Worm (Caenorhabditis elegans): ENCODE results near the gene srr-1.
A peak's percentile ranks its signal among the peaks of the same experiment; 100 is the strongest.

srr-1 gene

DNA sequence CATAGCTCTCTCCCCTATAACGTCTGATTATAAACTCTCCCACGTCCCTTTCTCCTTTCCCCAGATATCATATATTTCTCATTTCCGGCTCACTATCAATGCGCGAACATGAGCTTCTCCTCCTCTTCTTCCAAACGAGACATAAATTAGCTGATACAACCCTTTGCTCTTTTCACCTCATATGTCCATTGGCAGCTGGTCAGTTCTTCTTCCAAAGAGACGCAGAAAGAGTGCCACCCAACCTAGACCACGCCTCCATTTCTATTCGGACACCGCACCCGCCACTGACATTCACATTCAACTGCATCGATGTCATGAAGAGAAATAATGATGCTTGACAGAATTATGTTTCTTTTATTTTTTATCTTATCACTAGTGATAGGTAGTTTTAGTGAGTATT is 34.8 kb downstream of the srr-1 start, which contains the start of gene fmi-1 (continued):
- TF ChIP-seq ceh-30 (tag; optimal IDR thresholded peaks at IDR 0.05), result no peak

DNA sequence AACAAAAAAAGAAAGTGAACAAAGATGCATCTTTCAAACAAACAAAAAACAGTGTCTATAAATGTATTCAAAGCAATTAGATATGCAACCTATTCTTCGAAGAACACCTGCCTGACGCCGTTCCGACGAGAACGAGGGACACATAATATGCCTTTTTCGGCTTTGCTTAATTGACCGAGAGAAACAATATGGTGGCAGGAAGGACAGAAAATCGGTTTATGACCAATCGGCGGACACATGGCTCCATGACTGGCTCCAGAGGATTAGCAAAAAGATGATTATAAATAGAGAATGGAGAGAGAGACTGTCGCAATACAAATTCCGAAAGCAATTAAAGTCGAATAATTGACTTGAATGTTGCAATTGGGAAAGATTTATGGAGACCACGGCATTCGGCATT is 35.3 kb downstream of the srr-1 start:
- no peak for TF ChIP-seq ztf-16 (tag; optimal IDR thresholded peaks at IDR 0.05)
- peak; percentile 33 for TF ChIP-seq nfya-1 (tag; optimal IDR thresholded peaks at IDR 0.05)
- TF ChIP-seq hlh-30 (tag; optimal IDR thresholded peaks at IDR 0.05; ENCODE audit: insufficient read depth), result no peak
- TF ChIP-seq unc-42 (tag; optimal IDR thresholded peaks at IDR 0.05), result peak; percentile 31

- TF ChIP-seq tbx-7 (tag; optimal IDR thresholded peaks at IDR 0.05) (no peak), che-1 (tag; optimal IDR thresholded peaks at IDR 0.05) (no peak), hlh-8 (tag; optimal IDR thresholded peaks at IDR 0.05) (no peak), dve-1 (tag; optimal IDR thresholded peaks at IDR 0.05) (no peak), hlh-6 (tag; optimal IDR thresholded peaks at IDR 0.05) (no peak), ets-4 (tag; optimal IDR thresholded peaks at IDR 0.05) (no peak), pat-9 (tag; optimal IDR thresholded peaks at IDR 0.05) (no peak), ceh-18 (tag; optimal IDR thresholded peaks at IDR 0.05) (no peak), ceh-34 (tag; optimal IDR thresholded peaks at IDR 0.05) (no peak), K09A11.1 (tag; optimal IDR thresholded peaks at IDR 0.05; ENCODE audit: insufficient read depth) (no peak), mec-3 (tag; optimal IDR thresholded peaks at IDR 0.05; ENCODE audit: borderline replicate concordance) (no peak), tbx-2 (tag; optimal IDR thresholded peaks at IDR 0.05) (no peak), pqm-1 (tag; optimal IDR thresholded peaks at IDR 0.05) (no peak), ama-1 (optimal IDR thresholded peaks at IDR 0.05) (no peak), ceh-45 (GFP tag; IDR thresholded peaks at IDR 0.05) (no peak), lim-6 (tag; optimal IDR thresholded peaks at IDR 0.05) (no peak)
Measured at ce11 chrV:13013844-13014243, 39.7 kb downstream of the srr-1 start, which contains the start of gene F15B9.6. Gene F15B9.6 (plus strand): TSS chrV:13014144.

- TF ChIP-seq nhr-232 (tag; optimal IDR thresholded peaks at IDR 0.05), result no peak
- TF ChIP-seq madf-2 (tag; optimal IDR thresholded peaks at IDR 0.05), result no peak
- TF ChIP-seq C08G9.2 (tag; optimal IDR thresholded peaks at IDR 0.05), result no peak
- no peak for TF ChIP-seq ceh-31 (tag; optimal IDR thresholded peaks at IDR 0.05)
- TF ChIP-seq ceh-34 (tag; optimal IDR thresholded peaks at IDR 0.05), result no peak
Measured at ce11 chrV:13013158-13013557, 40.4 kb downstream of the srr-1 start, which contains the start of gene try-10. Gene try-10 (minus strand): TSS chrV:13013258.

- TF ChIP-seq pqm-1 (tag; optimal IDR thresholded peaks at IDR 0.05) (no peak), elt-2 (tag; optimal IDR thresholded peaks at IDR 0.05) (peak; percentile 63)
Measured at ce11 chrV:13011904-13012303, 41.6 kb downstream of the srr-1 start.

DNA sequence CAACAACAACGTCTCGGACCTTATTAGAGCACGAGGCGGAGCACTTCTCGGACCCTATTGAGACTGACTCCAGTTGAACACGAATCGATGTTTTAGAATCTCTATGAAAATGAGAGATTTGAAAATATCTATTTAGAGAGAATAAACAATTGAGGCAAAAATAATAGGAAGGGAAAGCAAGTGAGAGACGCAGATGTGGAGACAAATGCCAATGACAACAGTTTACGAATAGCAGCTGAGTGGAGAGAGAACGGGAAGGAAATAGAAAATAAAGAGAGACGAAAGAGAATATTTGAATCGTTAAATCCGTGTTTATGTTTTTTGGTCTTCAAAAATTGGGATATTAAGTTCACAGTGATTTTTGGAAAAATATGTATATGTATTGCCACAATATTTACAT is 43.7 kb downstream of the srr-1 start:
- TF ChIP-seq che-1 (tag; optimal IDR thresholded peaks at IDR 0.05) (no peak), odd-2 (tag; optimal IDR thresholded peaks at IDR 0.05) (no peak), ceh-31 (tag; optimal IDR thresholded peaks at IDR 0.05) (peak; percentile 51), lin-11 (tag; optimal IDR thresholded peaks at IDR 0.05) (no peak), ceh-18 (tag; optimal IDR thresholded peaks at IDR 0.05) (peak; percentile 6), nfya-1 (tag; optimal IDR thresholded peaks at IDR 0.05) (peak; percentile 31), unc-55 (GFP tag; optimal IDR thresholded peaks at IDR 0.05) (peak; percentile 47), ceh-19 (GFP tag; optimal IDR thresholded peaks at IDR 0.05) (no peak), unc-42 (tag; optimal IDR thresholded peaks at IDR 0.05) (peak; percentile 15)

- TF ChIP-seq ceh-45 (GFP tag; IDR thresholded peaks at IDR 0.05), result no peak
- TF ChIP-seq ets-4 (tag; optimal IDR thresholded peaks at IDR 0.05), result no peak
- no peak for TF ChIP-seq C08G9.2 (tag; optimal IDR thresholded peaks at IDR 0.05)
Measured at ce11 chrV:13009271-13009670, 44.3 kb downstream of the srr-1 start.
